In genomic region chr3L:22839243-22839642, dm6 we compare ENCODE assay signal across 3 fruit fly cellular contexts.
A peak's percentile ranks its signal among the peaks of the same experiment; 100 is the strongest.
TF ChIP-seq lines count a peak whose summit lies in the region.

No protein-coding gene starts in this region.

- TF ChIP-seq CTCF in whole organism, embryonic (GFP tag; optimal IDR thresholded peaks at IDR 0.05; lab: Kevin White, UChicago): no peak

TF ChIP-seq in whole organism, embryonic, 481 proteins besides CTCF, POLR2A, EP300 and RAD21:
- TF ChIP-seq cas (GFP tag; IDR thresholded peaks at IDR 0.05; lab: Robert Waterston, UW) (no peak), slbo (GFP tag; IDR thresholded peaks at IDR 0.05; lab: Robert Waterston, UW) (no peak), CG1832 (GFP tag; optimal IDR thresholded peaks at IDR 0.05; lab: Kevin White, UChicago) (peak; percentile 46), Pdp1 (GFP tag; optimal IDR thresholded peaks at IDR 0.05; lab: Kevin White, UChicago) (peak in 1 of 2 experiments; percentile 48), fu2 (GFP tag; optimal IDR thresholded peaks at IDR 0.05; lab: Kevin White, UChicago) (no peak)

TF ChIP-seq in whole organism, prepupa, 60 proteins besides CTCF, POLR2A, EP300 and RAD21:
- TF ChIP-seq vri (GFP tag; optimal IDR thresholded peaks at IDR 0.05; lab: Kevin White, UChicago): peak; percentile 87
- no peak for TF ChIP-seq achi (GFP tag; optimal IDR thresholded peaks at IDR 0.05; lab: Kevin White, UChicago)
- peak; percentile 87 for TF ChIP-seq svp (GFP tag; lab: Kevin White, UChicago)
- TF ChIP-seq spab (GFP tag; optimal IDR thresholded peaks at IDR 0.05; lab: Kevin White, UChicago): no peak

TF ChIP-seq in whole organism, wandering third instar larva, 38 proteins besides CTCF, POLR2A, EP300 and RAD21:
- TF ChIP-seq Jra (GFP tag; optimal IDR thresholded peaks at IDR 0.05; lab: Kevin White, UChicago) (no peak), Dif (GFP tag; optimal IDR thresholded peaks at IDR 0.05; lab: Kevin White, UChicago; ENCODE audit: partially characterized antibody) (peak; percentile 5), Hnf4 (GFP tag; optimal IDR thresholded peaks at IDR 0.05; lab: Kevin White, UChicago) (no peak), jim (GFP tag; optimal IDR thresholded peaks at IDR 0.05; lab: Kevin White, UChicago) (no peak), CrebA (GFP tag; optimal IDR thresholded peaks at IDR 0.05; lab: Kevin White, UChicago; ENCODE audit: borderline replicate concordance) (no peak), foxo (GFP tag; optimal IDR thresholded peaks at IDR 0.05; lab: Kevin White, UChicago) (no peak)
